Fruit fly (Drosophila melanogaster) whole organism, embryonic: ENCODE data around the gene Or83a.

ENCODE experiments used
- Atf-2 ChIP-seq: fragments of 200-800 bp; sonication (Bioruptor generic); optimal IDR thresholded peaks from 2 replicates; lab custom pipeline; 2016; ENCODE audit warnings: missing biosample characterization, missing genetic modification characterization
- Bdp1 ChIP-seq: fragments of 200-800 bp; sonication (Bioruptor generic); optimal IDR thresholded peaks from 3 replicates; lab custom pipeline; 2016; ENCODE audit warnings: missing biosample characterization, missing genetic modification characterization
- CG10209 ChIP-seq: fragments of 200-800 bp; sonication (Bioruptor generic); optimal IDR thresholded peaks from 3 replicates; lab custom pipeline; 2017; ENCODE audit warnings: missing biosample characterization, mild to moderate bottlenecking, missing genetic modification characterization, missing genetic modification reagents
- CG11093 ChIP-seq: fragments of 200-800 bp; sonication (Bioruptor generic); IDR thresholded peaks from 3 replicates; pipeline ENCODE4 v1.3.6; 2022; ENCODE audit warnings: missing biosample characterization, missing genetic modification characterization
- CG11247 ChIP-seq: fragments of 200-800 bp; sonication (Bioruptor generic); IDR thresholded peaks from 2 replicates; pipeline ENCODE4 v1.3.6; 2022; ENCODE audit warnings: missing biosample characterization, missing genetic modification characterization
- CG11398 ChIP-seq: fragments of 200-800 bp; sonication (Bioruptor generic); optimal IDR thresholded peaks from 2 replicates; lab custom pipeline; 2016; ENCODE audit warnings: missing biosample characterization, missing genetic modification characterization
- CG11695 ChIP-seq: fragments of 200-800 bp; sonication (Bioruptor generic); IDR thresholded peaks from 3 replicates; pipeline ENCODE4 v1.3.6; 2022; ENCODE audit warnings: missing biosample characterization, missing genetic modification characterization
- CG15479 ChIP-seq: fragments of 200-800 bp; sonication (Bioruptor generic); optimal IDR thresholded peaks from 3 replicates; lab custom pipeline; 2019; ENCODE audit warnings: missing biosample characterization, mild to moderate bottlenecking, missing genetic modification characterization, moderate library complexity
- CG3407 ChIP-seq: fragments of 200-800 bp; sonication (Bioruptor generic); optimal IDR thresholded peaks from 2 replicates; lab custom pipeline; 2018; ENCODE audit warnings: missing biosample characterization, mild to moderate bottlenecking, missing genetic modification characterization
- CG3995 ChIP-seq: fragments of 200-800 bp; sonication (Bioruptor generic); optimal IDR thresholded peaks from 3 replicates; lab custom pipeline; 2016; ENCODE audit warnings: missing biosample characterization, missing genetic modification characterization
- CG4404 ChIP-seq: fragments of 200-800 bp; sonication (Bioruptor generic); IDR thresholded peaks from 2 replicates; pipeline ENCODE4 v1.3.6; 2022; ENCODE audit warnings: missing biosample characterization, missing genetic modification characterization
- CG4820 ChIP-seq: fragments of 200-800 bp; sonication (Bioruptor generic); optimal IDR thresholded peaks from 3 replicates; lab custom pipeline; 2016; ENCODE audit warnings: missing biosample characterization, missing genetic modification characterization
- CG8281 ChIP-seq: fragments of 200-800 bp; sonication (Bioruptor generic); optimal IDR thresholded peaks from 2 replicates; lab custom pipeline; 2018; ENCODE audit warnings: missing biosample characterization, mild to moderate bottlenecking, missing genetic modification characterization, moderate library complexity
- CG8359 ChIP-seq: fragments of 200-800 bp; sonication (Bioruptor generic); optimal IDR thresholded peaks from 2 replicates; lab custom pipeline; 2017; ENCODE audit warnings: missing biosample characterization, mild to moderate bottlenecking, missing genetic modification characterization, borderline replicate concordance
- CG9215 ChIP-seq: fragments of 200-800 bp; sonication (Bioruptor generic); IDR thresholded peaks from 2 replicates; pipeline ENCODE4 v1.3.6; 2022; ENCODE audit warnings: missing biosample characterization, missing genetic modification characterization
- D ChIP-seq, 2 experiments: fragments of 200-800 bp in 1 of 2; fragments of >200 bp in 1 of 2; sonication (Bioruptor generic) in 1 of 2; optimal IDR thresholded peaks; 2 replicates in 1 of 2; 3 replicates in 1 of 2; lab custom pipeline; 2017; ENCODE audit warnings: mild to moderate bottlenecking in 1 of 2, missing biosample characterization in 1 of 2, missing genetic modification characterization in 1 of 2, missing genetic modification reagents in 1 of 2
- Dp ChIP-seq: fragments of 200-800 bp; sonication (Bioruptor generic); optimal IDR thresholded peaks from 2 replicates; lab custom pipeline; 2018; ENCODE audit warnings: missing biosample characterization, mild to moderate bottlenecking, missing genetic modification characterization, moderate library complexity
- GATAe ChIP-seq: fragments of 200-800 bp; sonication (Bioruptor generic); conservative IDR thresholded peaks from 2 replicates; pipeline ENCODE4 v1.3.6; 2022; ENCODE audit warnings: missing biosample characterization, missing genetic modification characterization
- Gsc ChIP-seq: fragments of 200-800 bp; sonication (Bioruptor generic); IDR thresholded peaks from 2 replicates; pipeline ENCODE4 v1.3.6; 2022; ENCODE audit warnings: missing biosample characterization, missing genetic modification characterization
- H2.0 ChIP-seq: fragments of 200-800 bp; sonication (Bioruptor generic); IDR thresholded peaks from 2 replicates; pipeline ENCODE4 v1.3.6; 2022; ENCODE audit warnings: missing biosample characterization, missing genetic modification characterization
- HHEX ChIP-seq: fragments of 200-800 bp; sonication (Bioruptor generic); optimal IDR thresholded peaks from 3 replicates; lab custom pipeline; 2017; ENCODE audit warnings: missing biosample characterization, mild to moderate bottlenecking, missing genetic modification characterization, missing genetic modification reagents
- HLH4C ChIP-seq: fragments of 200-800 bp; sonication (Bioruptor generic); IDR thresholded peaks from 3 replicates; pipeline ENCODE4 v1.3.6; 2022; ENCODE audit warnings: missing biosample characterization, missing genetic modification characterization; ENCODE audit not compliant: partially characterized antibody
- HLHmδ ChIP-seq: fragments of 200-800 bp; sonication (Bioruptor generic); optimal IDR thresholded peaks from 2 replicates; lab custom pipeline; 2018; ENCODE audit warnings: missing biosample characterization, mild to moderate bottlenecking, missing genetic modification characterization, moderate library complexity
- Hey ChIP-seq: fragments of 200-800 bp; sonication (Bioruptor generic); optimal IDR thresholded peaks from 3 replicates; lab custom pipeline; 2018; ENCODE audit warnings: missing biosample characterization, mild to moderate bottlenecking, missing genetic modification characterization
- Hr39 ChIP-seq: fragments of >200 bp; optimal IDR thresholded peaks from 2 replicates; lab custom pipeline; 2017
- Med ChIP-seq: fragments of 200-800 bp; sonication (Bioruptor generic); peaks from one replicate; lab custom pipeline; 2016; ENCODE audit warnings: missing biosample characterization, missing genetic modification characterization, mild to moderate bottlenecking, inconsistent platforms, moderate library complexity
- NFAT ChIP-seq: fragments of 200-800 bp; sonication (Bioruptor generic); IDR thresholded peaks from 2 replicates; pipeline ENCODE4 v1.3.6; 2022; ENCODE audit warnings: missing biosample characterization, missing genetic modification characterization
- Six4 ChIP-seq: fragments of 200-800 bp; sonication (Bioruptor generic); optimal IDR thresholded peaks from 2 replicates; lab custom pipeline; 2016; ENCODE audit warnings: missing biosample characterization, missing genetic modification characterization
- Spps ChIP-seq: fragments of 200-800 bp; sonication (Bioruptor generic); optimal IDR thresholded peaks from 2 replicates; lab custom pipeline; 2018; ENCODE audit warnings: missing biosample characterization, mild to moderate bottlenecking, missing genetic modification characterization
- abd-A ChIP-seq: fragments of 200-800 bp; sonication (Bioruptor generic); optimal IDR thresholded peaks from 3 replicates; lab custom pipeline; 2019; ENCODE audit warnings: missing biosample characterization, mild to moderate bottlenecking, missing genetic modification characterization, moderate library complexity
- al ChIP-seq: fragments of 200-800 bp; sonication (Bioruptor generic); IDR thresholded peaks from 2 replicates; pipeline ENCODE4 v1.3.6; 2022; ENCODE audit warnings: missing biosample characterization, missing genetic modification characterization
- ase ChIP-seq: fragments of 200-800 bp; sonication (Bioruptor generic); IDR thresholded peaks from 3 replicates; pipeline ENCODE4 v1.3.6; 2022; ENCODE audit warnings: missing biosample characterization, missing genetic modification characterization
- cato ChIP-seq: fragments of 200-800 bp; sonication (Bioruptor generic); optimal IDR thresholded peaks from 2 replicates; lab custom pipeline; 2016; ENCODE audit warnings: missing biosample characterization, missing genetic modification characterization, borderline replicate concordance
- chif ChIP-seq, 2 experiments: fragments of 200-800 bp; sonication (Bioruptor generic); optimal IDR thresholded peaks; 3 replicates each; lab custom pipeline; 2016; ENCODE audit warnings: missing biosample characterization in 2 of 2, missing genetic modification characterization in 2 of 2
- chn ChIP-seq: fragments of 200-800 bp; sonication (Bioruptor generic); optimal IDR thresholded peaks from 2 replicates; lab custom pipeline; 2016; ENCODE audit warnings: missing biosample characterization, missing genetic modification characterization
- da ChIP-seq: fragments of 200-800 bp; sonication (Bioruptor generic); optimal IDR thresholded peaks from 2 replicates; lab custom pipeline; 2016; ENCODE audit warnings: missing biosample characterization, missing genetic modification characterization
- ems ChIP-seq: fragments of 200-800 bp; sonication (Bioruptor generic); optimal IDR thresholded peaks from 3 replicates; lab custom pipeline; 2016; ENCODE audit warnings: missing biosample characterization, missing genetic modification characterization
- h ChIP-seq: fragments of >200 bp; optimal IDR thresholded peaks from 2 replicates; lab custom pipeline; 2017
- hkb ChIP-seq, 2 experiments: fragments of 200-800 bp in 1 of 2; fragments of >200 bp in 1 of 2; sonication (Bioruptor generic) in 1 of 2; IDR thresholded peaks in 1 of 2; optimal IDR thresholded peaks in 1 of 2; 2 replicates each; pipeline versions ENCODE4 v1.3.6 to Lab custom; 2017 to 2022; ENCODE audit warnings: missing biosample characterization in 1 of 2, missing genetic modification characterization in 1 of 2
- lov ChIP-seq, 2 experiments: fragments of 200-800 bp in 1 of 2; fragments of >200 bp in 1 of 2; sonication (Bioruptor generic) in 1 of 2; IDR thresholded peaks in 1 of 2; optimal IDR thresholded peaks in 1 of 2; 2 replicates in 1 of 2; 3 replicates in 1 of 2; pipeline versions ENCODE4 v1.3.6 to Lab custom; 2017 to 2022; ENCODE audit warnings: missing biosample characterization in 1 of 2, missing genetic modification characterization in 1 of 2
- maf-S ChIP-seq: fragments of 200-800 bp; sonication (Bioruptor generic); optimal IDR thresholded peaks from 2 replicates; lab custom pipeline; 2016; ENCODE audit warnings: missing biosample characterization, missing genetic modification characterization
- nerfin-1 ChIP-seq: fragments of 200-800 bp; sonication (Bioruptor generic); optimal IDR thresholded peaks from 3 replicates; lab custom pipeline; 2019; ENCODE audit warnings: missing biosample characterization, mild to moderate bottlenecking, missing genetic modification characterization, moderate library complexity
- oc ChIP-seq: fragments of 200-800 bp; sonication (Bioruptor generic); optimal IDR thresholded peaks from 2 replicates; lab custom pipeline; 2018; ENCODE audit warnings: missing biosample characterization, mild to moderate bottlenecking, missing genetic modification characterization, moderate library complexity
- pfk ChIP-seq: fragments of 200-800 bp; sonication (Bioruptor generic); optimal IDR thresholded peaks from 2 replicates; lab custom pipeline; 2018; ENCODE audit warnings: missing biosample characterization, mild to moderate bottlenecking, missing genetic modification characterization, moderate library complexity
- sim ChIP-seq: fragments of 200-800 bp; sonication (Bioruptor generic); IDR thresholded peaks from 2 replicates; pipeline ENCODE4 v1.3.6; 2022; ENCODE audit warnings: missing biosample characterization, missing genetic modification characterization
- sisA ChIP-seq: fragments of 200-800 bp; sonication (Bioruptor generic); IDR thresholded peaks from 2 replicates; pipeline ENCODE4 v1.3.6; 2022; ENCODE audit warnings: missing biosample characterization, missing genetic modification characterization
- slp2 ChIP-seq: fragments of 200-800 bp; sonication (Bioruptor generic); optimal IDR thresholded peaks from 2 replicates; lab custom pipeline; 2016; ENCODE audit warnings: missing biosample characterization, missing genetic modification characterization
- tap ChIP-seq: fragments of 200-800 bp; optimal IDR thresholded peaks from 3 replicates; lab custom pipeline; 2019; ENCODE audit warnings: missing biosample characterization, mild to moderate bottlenecking, missing genetic modification characterization, moderate library complexity
- tup ChIP-seq: fragments of 200-800 bp; sonication (Bioruptor generic); optimal IDR thresholded peaks from 2 replicates; lab custom pipeline; 2016; ENCODE audit warnings: missing biosample characterization, mild to moderate bottlenecking, missing genetic modification characterization, moderate library complexity

Or83a gene

DNA sequence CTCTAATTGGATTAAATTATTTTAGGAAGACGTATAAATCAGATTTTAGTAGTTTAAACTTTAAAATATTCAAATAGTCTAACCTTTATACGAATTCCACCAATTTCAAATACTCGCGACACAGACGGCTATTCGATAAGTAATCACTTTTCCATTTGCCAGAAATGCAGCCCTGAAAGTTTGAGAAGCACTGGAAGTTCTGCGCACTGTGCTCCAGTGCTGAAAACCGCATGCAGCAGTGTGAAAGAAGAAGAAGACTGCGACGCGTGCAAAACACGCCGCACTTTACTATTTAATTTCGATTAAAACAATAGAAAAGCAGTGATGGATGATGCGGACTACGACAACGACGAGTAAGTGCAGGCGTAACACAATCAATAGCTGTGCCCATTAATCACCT lies 27.4 kb downstream of the Or83a start, which contains the start of gene Polr2F (continued):
- TF ChIP-seq CG15479 (GFP tag; lab: Kevin White, UChicago) (no peak), HLHmδ (peak; percentile 8), maf-S (GFP tag; lab: Kevin White, UChicago) (peak; percentile 91), al (peak; percentile 65), oc (peak; percentile 46), tup (peak; percentile 81), GATAe (peak; percentile 34; the same call in 1 of the 2 replicates), lov (optimal IDR thresholded peaks at IDR 0.05; lab: Kevin White, UChicago) (no peak), lov (GFP tag; IDR thresholded peaks at IDR 0.05; lab: Robert Waterston, UW) (0 out of 3 replicates have a peak, but pooled peaks have one; percentile 55), CG3995 (GFP tag; lab: Kevin White, UChicago) (peak; percentile 96), sim (GFP tag; lab: Robert Waterston, UW) (no peak), CG8359 (GFP tag; lab: Kevin White, UChicago) (no peak), sisA (GFP tag; lab: Robert Waterston, UW) (peak; percentile 87), Gsc (GFP tag; lab: Robert Waterston, UW) (no peak), CG4820 (GFP tag; lab: Kevin White, UChicago) (peak; percentile 68), H2.0 (GFP tag; lab: Robert Waterston, UW) (peak; percentile 80), cato (GFP tag; lab: Kevin White, UChicago) (peak; percentile 71), ems (peak; percentile 90), chn (peak; percentile 93), tap (peak; percentile 42), abd-A (tag; lab: Kevin White, UChicago) (no peak), CG11695 (GFP tag; lab: Robert Waterston, UW) (peak; percentile 19; the same call in 1 of the 3 replicates), da (GFP tag; lab: Kevin White, UChicago) (peak; percentile 76), HLH4C (no peak), Atf-2 (GFP tag; lab: Kevin White, UChicago) (peak; percentile 82), h (lab: Kevin White, UChicago) (no peak), CG11398 (GFP tag; lab: Kevin White, UChicago) (peak; percentile 79), hkb (optimal IDR thresholded peaks at IDR 0.05; lab: Kevin White, UChicago) (no peak), hkb (GFP tag; IDR thresholded peaks at IDR 0.05; lab: Robert Waterston, UW) (peak; percentile 73), CG11093 (GFP tag; lab: Robert Waterston, UW) (no peak), CG10209 (GFP tag; lab: Kevin White, UChicago) (peak; percentile 76), pfk (GFP tag; lab: Kevin White, UChicago) (peak; percentile 61), nerfin-1 (tag; lab: Kevin White, UChicago) (peak; percentile 55), Hey (peak; percentile 61), D (optimal IDR thresholded peaks at IDR 0.05; lab: Kevin White, UChicago) (no peak), D (GFP tag; optimal IDR thresholded peaks at IDR 0.05; lab: Kevin White, UChicago) (peak; percentile 44), slp2 (GFP tag; lab: Kevin White, UChicago) (peak; percentile 77), Spps (tag; lab: Kevin White, UChicago) (no peak), Hr39 (lab: Kevin White, UChicago) (no peak), HHEX (peak; percentile 76), Six4 (peak; percentile 77), CG9215 (GFP tag; lab: Robert Waterston, UW) (peak; percentile 75), ase (peak; percentile 74), Med (GFP tag; lab: Kevin White, UChicago) (peak; percentile 99), Dp (GFP tag; lab: Kevin White, UChicago) (peak; percentile 95), Bdp1 (peak; percentile 83), CG3407 (GFP tag; lab: Kevin White, UChicago) (peak; percentile 50), chif (GFP tag; optimal IDR thresholded peaks at IDR 0.05; lab: Kevin White, UChicago) (peak; percentile 82 to 90), CG4404 (GFP tag; lab: Robert Waterston, UW) (peak; percentile 51), CG8281 (tag; lab: Kevin White, UChicago) (no peak), NFAT (GFP tag; lab: Robert Waterston, UW) (peak; percentile 93), CG11247 (GFP tag; lab: Robert Waterston, UW) (peak; percentile 86)
